Worm (Caenorhabditis elegans) whole organism, midembryonic: Measurements from ENCODE around the gene ucp-4.

ENCODE experiments used
- cog-1 ChIP-seq: sonication (generic microtip); optimal IDR thresholded peaks from 2 replicates; lab custom pipeline; 2016; ENCODE audit warnings: missing genetic modification characterization, missing compliant biosample characterization
- klf-2 ChIP-seq: fragments of 200-800 bp; sonication (Bioruptor generic); conservative IDR thresholded peaks from 2 replicates; pipeline ENCODE4 v1.3.6; 2022; ENCODE audit warnings: missing genetic modification reagents, missing genetic modification characterization, missing compliant biosample characterization
- med-1 ChIP-seq: sonication (generic microtip); optimal IDR thresholded peaks from 2 replicates; lab custom pipeline; 2017; ENCODE audit warnings: missing genetic modification characterization, mild to moderate bottlenecking, missing compliant biosample characterization, antibody characterized with exemption, missing genetic modification reagents; ENCODE audit not compliant: insufficient read depth
- tab-1 ChIP-seq: fragments of 200-800 bp; sonication (Bioruptor generic); IDR thresholded peaks from 2 replicates; pipeline ENCODE4 v1.3.6; 2022; ENCODE audit warnings: missing genetic modification characterization, missing compliant biosample characterization

DNA sequence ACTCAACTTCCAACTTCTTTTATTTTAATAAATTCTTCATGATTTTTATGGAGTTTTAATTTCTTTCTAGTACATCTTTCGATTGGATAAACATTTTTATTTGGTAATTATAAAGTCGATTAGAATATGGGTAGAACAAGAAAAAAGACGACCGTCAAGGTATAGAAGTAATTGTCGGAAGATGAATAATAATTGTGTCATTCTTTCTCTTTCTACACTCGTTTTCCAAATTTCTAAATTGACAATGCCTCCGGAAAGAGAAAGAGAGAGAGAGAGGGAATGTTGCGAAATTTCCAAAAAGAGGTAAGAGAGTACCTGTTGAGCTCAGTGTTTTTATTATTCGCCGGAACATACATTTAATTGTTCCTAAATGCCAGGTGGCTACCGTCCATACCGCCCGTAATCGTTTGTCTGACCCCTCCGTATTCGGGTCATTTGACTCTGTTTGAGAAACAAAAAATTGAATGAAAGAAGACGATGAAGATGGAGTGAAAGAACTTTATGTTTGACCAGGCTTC is 47.8 kb downstream of the ucp-4 start, which contains the start of gene E02C12.12:
- TF ChIP-seq med-1 (GFP tag; lab: Kevin White, UChicago), result no peak
- TF ChIP-seq tab-1, result no peak
- no peak for TF ChIP-seq cog-1
- TF ChIP-seq klf-2 (GFP tag; lab: Robert Waterston, UW), result no peak
